Fruit fly (Drosophila melanogaster): ENCODE results near the gene cib.

DNA sequence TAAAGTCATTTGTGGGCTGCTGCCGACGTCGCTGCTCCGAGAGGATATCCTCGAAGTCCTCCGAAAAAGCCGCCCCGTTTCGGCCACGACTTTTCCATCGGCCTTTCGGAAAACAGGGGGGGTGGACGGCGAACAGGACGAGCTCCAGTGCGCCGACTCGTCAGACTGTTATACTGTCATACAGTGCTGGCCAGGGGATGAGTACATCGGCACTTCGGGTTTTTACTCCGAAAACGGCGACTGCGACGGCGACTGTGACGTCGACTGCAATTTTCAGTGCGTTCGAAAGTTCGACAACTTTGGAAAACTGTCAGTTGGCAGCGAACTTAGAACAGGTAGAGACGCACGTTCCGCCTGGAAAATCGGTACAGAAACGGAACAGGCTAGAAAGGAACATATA is 30.5 kb upstream of the cib start, which contains the start of gene CG43689:
- no peak for TF ChIP-seq ro (GFP tag; IDR thresholded peaks at IDR 0.05)
- TF ChIP-seq HmgD (GFP tag; optimal IDR thresholded peaks at IDR 0.05), result no peak
- no peak for TF ChIP-seq CkIIα-i1 (GFP tag; IDR thresholded peaks at IDR 0.05)
- no peak for TF ChIP-seq CG10462 (GFP tag; optimal IDR thresholded peaks at IDR 0.05)
- no peak for TF ChIP-seq fu2 (GFP tag; optimal IDR thresholded peaks at IDR 0.05)
- TF ChIP-seq nerfin-1 (tag; optimal IDR thresholded peaks at IDR 0.05), result no peak
- no peak for TF ChIP-seq trem (tag; optimal IDR thresholded peaks at IDR 0.05)
